Worm (Caenorhabditis elegans) whole organism, L2 larva: Measurements from ENCODE around the gene zipt-3.

Experiments used
- C34F6.9 ChIP-seq: fragments of 150-350 bp; optimal IDR thresholded peaks from 2 replicates; lab custom pipeline; 2014; ENCODE audit warnings: missing biosample characterization, missing genetic modification characterization
- F13H6.1 ChIP-seq: sonication (generic microtip); optimal IDR thresholded peaks from 2 replicates; lab custom pipeline; 2016; ENCODE audit warnings: missing genetic modification characterization, missing compliant biosample characterization
- Y55F3AM.14 ChIP-seq: fragments of 200-800 bp; sonication (Bioruptor generic); optimal IDR thresholded peaks from 2 replicates; lab custom pipeline; 2018; ENCODE audit warnings: mild to moderate bottlenecking, missing genetic modification characterization, missing compliant biosample characterization
- ZK546.5 ChIP-seq: sonication (generic microtip); optimal IDR thresholded peaks from 2 replicates; lab custom pipeline; 2017; ENCODE audit warnings: missing biosample characterization, missing genetic modification characterization
- alr-1 ChIP-seq: fragments of 150-350 bp; optimal IDR thresholded peaks from 2 replicates; lab custom pipeline; 2014; ENCODE audit warnings: missing biosample characterization, missing genetic modification characterization
- aly-2 ChIP-seq: fragments of 150-350 bp; optimal IDR thresholded peaks from 2 replicates; lab custom pipeline; 2014; ENCODE audit warnings: missing biosample characterization, missing genetic modification characterization
- blmp-1 ChIP-seq: sonication (generic microtip); optimal IDR thresholded peaks from 2 replicates; lab custom pipeline; 2017; ENCODE audit warnings: missing genetic modification characterization, mild to moderate bottlenecking, missing compliant biosample characterization, antibody characterized with exemption, moderate library complexity; ENCODE audit not compliant: insufficient read depth
- crh-2 ChIP-seq: sonication (generic microtip); optimal IDR thresholded peaks from 2 replicates; lab custom pipeline; 2017; ENCODE audit warnings: missing biosample characterization, missing genetic modification characterization
- dmd-4 ChIP-seq: sonication (generic microtip); optimal IDR thresholded peaks from 2 replicates; lab custom pipeline; 2017; ENCODE audit warnings: missing biosample characterization, missing genetic modification characterization
- fos-1 ChIP-seq: fragments of 150-350 bp; optimal IDR thresholded peaks from 2 replicates; lab custom pipeline; 2014; ENCODE audit warnings: missing biosample characterization, missing genetic modification characterization
- gmeb-1 ChIP-seq: fragments of 150-350 bp; optimal IDR thresholded peaks from 2 replicates; lab custom pipeline; 2014; ENCODE audit warnings: missing biosample characterization, missing genetic modification characterization
- lin-11 ChIP-seq: fragments of 150-350 bp; sonication (generic microtip); optimal IDR thresholded peaks from 2 replicates; lab custom pipeline; 2014; ENCODE audit warnings: missing biosample characterization, missing genetic modification characterization, inconsistent platforms, mixed read lengths
- lin-13 ChIP-seq: fragments of 150-350 bp; optimal IDR thresholded peaks from 2 replicates; lab custom pipeline; 2014; ENCODE audit warnings: missing biosample characterization, missing genetic modification reagents, missing genetic modification characterization
- lsy-2 ChIP-seq, 2 experiments: fragments of 150-350 bp in 1 of 2; sonication (generic microtip) in 1 of 2; optimal IDR thresholded peaks; 2 replicates each; lab custom pipeline; 2014 to 2017; ENCODE audit warnings: missing biosample characterization in 2 of 2, missing genetic modification characterization in 2 of 2
- mab-5 ChIP-seq: fragments of 150-350 bp; optimal IDR thresholded peaks from 2 replicates; lab custom pipeline; 2014; ENCODE audit warnings: missing biosample characterization, missing genetic modification characterization
- mdl-1 ChIP-seq, 2 experiments: fragments of 150-350 bp in 1 of 2; sonication (generic microtip) in 1 of 2; optimal IDR thresholded peaks; 2 replicates each; lab custom pipeline; 2017; ENCODE audit warnings: missing biosample characterization in 2 of 2, missing genetic modification characterization in 2 of 2
- nhr-11 ChIP-seq: fragments of 150-350 bp; optimal IDR thresholded peaks from 2 replicates; lab custom pipeline; 2014; ENCODE audit warnings: missing biosample characterization, missing genetic modification characterization
- nhr-12 ChIP-seq: fragments of 150-350 bp; optimal IDR thresholded peaks from 2 replicates; lab custom pipeline; 2014; ENCODE audit warnings: missing biosample characterization, missing genetic modification characterization
- nhr-129 ChIP-seq: fragments of 150-350 bp; optimal IDR thresholded peaks from 2 replicates; lab custom pipeline; 2014; ENCODE audit warnings: missing biosample characterization, missing genetic modification characterization
- nhr-21 ChIP-seq: fragments of 150-350 bp; optimal IDR thresholded peaks from 2 replicates; lab custom pipeline; 2014; ENCODE audit warnings: missing biosample characterization, missing genetic modification characterization
- nhr-25 ChIP-seq: fragments of 150-350 bp; sonication (generic microtip); optimal IDR thresholded peaks from 3 replicates; lab custom pipeline; 2014; ENCODE audit warnings: missing biosample characterization, missing genetic modification characterization
- nhr-6 ChIP-seq: fragments of 150-350 bp; optimal IDR thresholded peaks from 2 replicates; lab custom pipeline; 2014; ENCODE audit warnings: missing biosample characterization, missing genetic modification characterization
- nhr-77 ChIP-seq: fragments of 150-350 bp; optimal IDR thresholded peaks from 2 replicates; lab custom pipeline; 2014; ENCODE audit warnings: missing biosample characterization, missing genetic modification characterization
- peb-1 ChIP-seq: fragments of 150-350 bp; optimal IDR thresholded peaks from 2 replicates; lab custom pipeline; 2014; ENCODE audit warnings: missing biosample characterization, missing genetic modification characterization
- skn-1 ChIP-seq: sonication (generic microtip); optimal IDR thresholded peaks from 2 replicates; lab custom pipeline; 2017; ENCODE audit warnings: missing biosample characterization, missing genetic modification characterization
- sma-3 ChIP-seq: sonication (generic microtip); optimal IDR thresholded peaks from 2 replicates; lab custom pipeline; 2016; ENCODE audit warnings: missing genetic modification reagents, missing genetic modification characterization, missing compliant biosample characterization
- snpc-4 ChIP-seq: fragments of 150-350 bp; optimal IDR thresholded peaks from 2 replicates; lab custom pipeline; 2014; ENCODE audit warnings: missing biosample characterization, missing genetic modification characterization
- unc-55 ChIP-seq: fragments of 150-350 bp; sonication (generic microtip); optimal IDR thresholded peaks from 3 replicates; lab custom pipeline; 2014; ENCODE audit warnings: missing biosample characterization, missing genetic modification reagents, missing genetic modification characterization
- zag-1 ChIP-seq: fragments of 150-350 bp; optimal IDR thresholded peaks from 2 replicates; lab custom pipeline; 2014; ENCODE audit warnings: missing biosample characterization, missing genetic modification characterization
- ztf-1 ChIP-seq: fragments of 200-800 bp; sonication (Bioruptor generic); conservative IDR thresholded peaks from 2 replicates; pipeline ENCODE4 v1.3.6; 2022; ENCODE audit warnings: missing genetic modification characterization, missing compliant biosample characterization

zipt-3 gene

ce11 chrII:5717831-5718230 lies at the start of gene zipt-3:
TSS of gene zipt-3 (plus strand) at chrII:5718131.
- TF ChIP-seq ZK546.5 (tag; lab: Kevin White, UChicago) (no peak), mab-5 (tag; lab: Kevin White, UChicago) (no peak), C34F6.9 (no peak), snpc-4 (no peak), blmp-1 (tag; lab: Kevin White, UChicago) (no peak)

ce11 chrII:5668830-5669229 lies 49.1 kb upstream of the zipt-3 start, which contains the start of gene C25H3.7:
TSS of gene C25H3.7 (minus strand) at chrII:5668930.
- no peak for TF ChIP-seq alr-1 (tag; lab: Kevin White, UChicago)
- TF ChIP-seq nhr-11: no peak
- no peak for TF ChIP-seq nhr-6 (tag; lab: Kevin White, UChicago)
- TF ChIP-seq skn-1: no peak
- no peak for TF ChIP-seq fos-1 (tag; lab: Kevin White, UChicago)

- TF ChIP-seq dmd-4 (tag; lab: Kevin White, UChicago): no peak
- no peak for TF ChIP-seq peb-1
- no peak for TF ChIP-seq lin-13 (GFP tag; lab: Kevin White, UChicago)
- no peak for TF ChIP-seq skn-1
- TF ChIP-seq F13H6.1: no peak
- no peak for TF ChIP-seq mab-5 (tag; lab: Kevin White, UChicago)
- TF ChIP-seq nhr-12: no peak
- TF ChIP-seq gmeb-1: no peak
- TF ChIP-seq nhr-25 (tag; lab: Kevin White, UChicago): no peak
- TF ChIP-seq C34F6.9: no peak
- TF ChIP-seq ztf-1 (GFP tag; lab: Robert Waterston, UW): no peak
- no peak for TF ChIP-seq sma-3 (GFP tag; lab: Kevin White, UChicago)
- TF ChIP-seq nhr-77 (tag; lab: Kevin White, UChicago): no peak
- TF ChIP-seq, all 48 proteins: peak for 0
These were observed 48.4 kb upstream of the zipt-3 start, which contains the start of gene C25H3.17 for ce11 chrII:5669580-5669979. TSS of gene C25H3.17 (minus strand) at chrII:5669680.

- no peak for TF ChIP-seq nhr-129 (tag; lab: Kevin White, UChicago)
- TF ChIP-seq aly-2 (tag; lab: Kevin White, UChicago): no peak
These were observed 37.2 kb upstream of the zipt-3 start, which contains the start of gene flp-27 for ce11 chrII:5680703-5681102. TSS of gene flp-27 (plus strand) at chrII:5681003.

ce11 chrII:5688959-5689358 lies 29.0 kb upstream of the zipt-3 start, which contains the start of gene C25H3.11:
TSS of gene C25H3.11 (minus strand) at chrII:5689040.
- TF ChIP-seq gmeb-1 (no peak), C34F6.9 (peak; percentile 47), unc-55 (GFP tag; lab: Kevin White, UChicago) (peak; percentile 16), sma-3 (GFP tag; lab: Kevin White, UChicago) (peak; percentile 10), Y55F3AM.14 (no peak), zag-1 (no peak), fos-1 (tag; lab: Kevin White, UChicago) (peak; percentile 33), lsy-2 (tag; optimal IDR thresholded peaks at IDR 0.05; lab: Kevin White, UChicago) (peak in 1 of 2 experiments; percentile 43), nhr-129 (tag; lab: Kevin White, UChicago) (no peak), crh-2 (tag; lab: Kevin White, UChicago) (peak; percentile 59), mdl-1 (tag; optimal IDR thresholded peaks at IDR 0.05; lab: Kevin White, UChicago) (no peak), nhr-21 (tag; lab: Kevin White, UChicago) (peak; percentile 21), dmd-4 (tag; lab: Kevin White, UChicago) (no peak), lin-11 (tag; lab: Kevin White, UChicago) (no peak), nhr-25 (tag; lab: Kevin White, UChicago) (peak; percentile 41), F13H6.1 (peak; percentile 13)

ce11 chrII:5691216-5691771 lies 26.6 kb upstream of the zipt-3 start, which contains the start of the genes ndub-5 and eif-2D:
TSS of gene ndub-5 (minus strand) at chrII:5691353.
TSS of gene eif-2D (plus strand) at chrII:5691721.
- TF ChIP-seq lsy-2 (tag; optimal IDR thresholded peaks at IDR 0.05; lab: Kevin White, UChicago) (peak in 1 of 2 experiments; percentile 39), C34F6.9 (peak; percentile 11), lin-11 (tag; lab: Kevin White, UChicago) (no peak)
